Worm (Caenorhabditis elegans) whole organism, L4 larva: ENCODE data around the gene F02E11.7.

ENCODE experiments used
- F37D6.2 ChIP-seq: sonication (generic microtip); optimal IDR thresholded peaks from 2 replicates; lab custom pipeline; 2016; ENCODE audit warnings: mild to moderate bottlenecking, missing genetic modification characterization, missing compliant biosample characterization
- F44E2.7 ChIP-seq: fragments of 200-800 bp; sonication (Bioruptor generic); IDR thresholded peaks from 2 replicates; pipeline ENCODE4 v2.1.2; 2022; ENCODE audit warnings: missing genetic modification characterization, missing compliant biosample characterization
- Y75B8A.6 ChIP-seq: fragments of 200-800 bp; sonication (Bioruptor generic); IDR thresholded peaks from 2 replicates; pipeline ENCODE4 v1.3.6; 2022; ENCODE audit warnings: missing genetic modification reagents, missing genetic modification characterization, missing compliant biosample characterization
- ZK546.5 ChIP-seq, 2 experiments: sonication (generic microtip); optimal IDR thresholded peaks; 2 replicates each; lab custom pipeline; 2017; ENCODE audit warnings: missing biosample characterization in 2 of 2, missing genetic modification characterization in 2 of 2
- aha-1 ChIP-seq: fragments of 150-350 bp; peaks from one replicate; lab custom pipeline; 2014; ENCODE audit warnings: missing biosample characterization, missing genetic modification characterization
- aly-2 ChIP-seq: sonication (generic microtip); optimal IDR thresholded peaks from 2 replicates; lab custom pipeline; 2018; ENCODE audit warnings: missing biosample characterization, missing genetic modification characterization
- ceh-44 ChIP-seq: fragments of 200-800 bp; sonication (Bioruptor generic); IDR thresholded peaks from 2 replicates; pipeline ENCODE4 v1.3.6; 2022; ENCODE audit warnings: missing genetic modification reagents, missing genetic modification characterization, missing compliant biosample characterization
- ces-1 ChIP-seq: fragments of 150-350 bp; sonication (generic microtip); optimal IDR thresholded peaks from 4 replicates; lab custom pipeline; 2014; ENCODE audit warnings: missing biosample characterization, missing genetic modification reagents, missing genetic modification characterization
- cey-2 ChIP-seq: sonication (generic microtip); optimal IDR thresholded peaks from 3 replicates; lab custom pipeline; 2017; ENCODE audit warnings: missing genetic modification characterization, mild to moderate bottlenecking, missing compliant biosample characterization, antibody characterized with exemption, borderline replicate concordance; ENCODE audit not compliant: insufficient read depth
- daf-16 ChIP-seq, 3 experiments: sonication (generic microtip); optimal IDR thresholded peaks; 2 replicates each; lab custom pipeline; 2016 to 2017; ENCODE audit warnings: missing genetic modification characterization in 3 of 3, missing genetic modification reagents in 3 of 3, mild to moderate bottlenecking in 2 of 3, missing compliant biosample characterization in 2 of 3, missing biosample characterization in 1 of 3, moderate library complexity in 1 of 3
- daf-8 ChIP-seq: fragments of 200-800 bp; sonication (Bioruptor generic); IDR thresholded peaks from 2 replicates; pipeline ENCODE4 v1.3.6; 2022; ENCODE audit warnings: missing genetic modification characterization, missing compliant biosample characterization
- dmd-6 ChIP-seq: fragments of 200-800 bp; sonication (Bioruptor generic); IDR thresholded peaks from 2 replicates; pipeline ENCODE4 v1.3.6; 2022; ENCODE audit warnings: missing genetic modification reagents, missing genetic modification characterization, missing compliant biosample characterization
- dpl-1 ChIP-seq: fragments of 150-350 bp; optimal IDR thresholded peaks from 2 replicates; lab custom pipeline; 2014; ENCODE audit warnings: missing biosample characterization, missing genetic modification reagents, missing genetic modification characterization
- dve-1 ChIP-seq: sonication (generic microtip); optimal IDR thresholded peaks from 2 replicates; lab custom pipeline; 2017; ENCODE audit warnings: antibody characterized with exemption, mild to moderate bottlenecking, missing genetic modification characterization, missing compliant biosample characterization; ENCODE audit not compliant: insufficient read depth
- egl-43 ChIP-seq: fragments of 200-800 bp; sonication (Bioruptor generic); IDR thresholded peaks from 2 replicates; pipeline ENCODE4 v1.3.6; 2022; ENCODE audit warnings: missing genetic modification reagents, missing genetic modification characterization, missing compliant biosample characterization
- gei-8 ChIP-seq: fragments of 200-800 bp; sonication (Bioruptor generic); optimal IDR thresholded peaks from 2 replicates; lab custom pipeline; 2018; ENCODE audit warnings: mild to moderate bottlenecking, missing genetic modification characterization, missing compliant biosample characterization
- hlh-11 ChIP-seq: fragments of 200-800 bp; sonication (Bioruptor generic); optimal IDR thresholded peaks from 2 replicates; lab custom pipeline; 2018; ENCODE audit warnings: mild to moderate bottlenecking, missing genetic modification characterization, missing compliant biosample characterization
- jun-1 ChIP-seq: fragments of 150-350 bp; optimal IDR thresholded peaks from 2 replicates; lab custom pipeline; 2014; ENCODE audit warnings: missing biosample characterization, missing genetic modification reagents, missing genetic modification characterization
- lin-1 ChIP-seq: fragments of 200-800 bp; sonication (Bioruptor generic); IDR thresholded peaks from 2 replicates; pipeline ENCODE4 v1.3.6; 2022; ENCODE audit warnings: missing genetic modification reagents, missing genetic modification characterization, missing compliant biosample characterization
- lin-13 ChIP-seq: fragments of 150-350 bp; optimal IDR thresholded peaks from 2 replicates; lab custom pipeline; 2014; ENCODE audit warnings: missing biosample characterization, missing genetic modification reagents, missing genetic modification characterization
- lin-15B ChIP-seq: fragments of 150-350 bp; sonication (generic microtip); optimal IDR thresholded peaks from 3 replicates; lab custom pipeline; 2014; ENCODE audit warnings: missing biosample characterization, missing genetic modification characterization
- lin-29 ChIP-seq: fragments of 200-800 bp; sonication (Bioruptor generic); IDR thresholded peaks from 2 replicates; pipeline ENCODE4 v1.3.6; 2022; ENCODE audit warnings: missing genetic modification reagents, missing genetic modification characterization, missing compliant biosample characterization
- lin-38 ChIP-seq: fragments of 200-800 bp; sonication (Bioruptor generic); IDR thresholded peaks from 2 replicates; pipeline ENCODE4 v1.3.6; 2022; ENCODE audit warnings: missing genetic modification reagents, missing genetic modification characterization, missing compliant biosample characterization
- madf-5 ChIP-seq, 2 experiments: fragments of 200-800 bp; sonication (Bioruptor generic); IDR thresholded peaks; 2 replicates each; pipeline ENCODE4 v1.3.6; 2022; ENCODE audit warnings: missing compliant biosample characterization in 2 of 2, missing genetic modification characterization in 2 of 2
- nhr-11 ChIP-seq: fragments of 150-350 bp; optimal IDR thresholded peaks from 2 replicates; lab custom pipeline; 2014; ENCODE audit warnings: missing biosample characterization, missing genetic modification characterization
- nhr-237 ChIP-seq: sonication (generic microtip); optimal IDR thresholded peaks from 2 replicates; lab custom pipeline; 2017; ENCODE audit warnings: missing biosample characterization, missing genetic modification characterization
- nhr-28 ChIP-seq: fragments of 150-350 bp; optimal IDR thresholded peaks from 2 replicates; lab custom pipeline; 2014; ENCODE audit warnings: missing biosample characterization, missing genetic modification characterization
- nhr-77 ChIP-seq: fragments of 150-350 bp; optimal IDR thresholded peaks from 2 replicates; lab custom pipeline; 2014; ENCODE audit warnings: missing biosample characterization, missing genetic modification characterization
- php-3 ChIP-seq: fragments of 200-800 bp; sonication (Bioruptor generic); IDR thresholded peaks from 2 replicates; pipeline ENCODE4 v1.3.6; 2022; ENCODE audit warnings: missing genetic modification reagents, missing genetic modification characterization, missing compliant biosample characterization
- pqm-1 ChIP-seq: sonication (generic microtip); optimal IDR thresholded peaks from 2 replicates; lab custom pipeline; 2017; ENCODE audit warnings: missing biosample characterization, missing genetic modification characterization
- rbr-2 ChIP-seq: sonication (generic microtip); optimal IDR thresholded peaks from 2 replicates; lab custom pipeline; 2016; ENCODE audit warnings: missing genotype, missing genetic modification characterization, missing compliant biosample characterization
- sdz-12 ChIP-seq: fragments of 200-800 bp; sonication (Bioruptor generic); optimal IDR thresholded peaks from 2 replicates; lab custom pipeline; 2018; ENCODE audit warnings: mild to moderate bottlenecking, missing genetic modification characterization, missing compliant biosample characterization
- skn-1 ChIP-seq: fragments of 150-350 bp; optimal IDR thresholded peaks from 2 replicates; lab custom pipeline; 2014; ENCODE audit warnings: missing biosample characterization, missing genetic modification characterization
- spr-3 ChIP-seq: fragments of 200-800 bp; sonication (Bioruptor generic); optimal IDR thresholded peaks from 2 replicates; lab custom pipeline; 2018; ENCODE audit warnings: mild to moderate bottlenecking, missing genetic modification characterization, missing compliant biosample characterization
- unc-39 ChIP-seq: sonication (generic microtip); optimal IDR thresholded peaks from 2 replicates; lab custom pipeline; 2017; ENCODE audit warnings: missing biosample characterization, missing genetic modification characterization
- vab-7 ChIP-seq: fragments of 200-800 bp; sonication (Bioruptor generic); IDR thresholded peaks from 2 replicates; pipeline ENCODE4 v1.3.6; 2022; ENCODE audit warnings: missing genetic modification reagents, missing genetic modification characterization, missing compliant biosample characterization
- zip-2 ChIP-seq: fragments of 150-350 bp; optimal IDR thresholded peaks from 2 replicates; lab custom pipeline; 2014; ENCODE audit warnings: missing biosample characterization, missing genetic modification characterization
- ztf-7 ChIP-seq: fragments of 150-350 bp; optimal IDR thresholded peaks from 2 replicates; lab custom pipeline; 2014; ENCODE audit warnings: missing biosample characterization, missing genetic modification characterization

Gene F02E11.7

DNA sequence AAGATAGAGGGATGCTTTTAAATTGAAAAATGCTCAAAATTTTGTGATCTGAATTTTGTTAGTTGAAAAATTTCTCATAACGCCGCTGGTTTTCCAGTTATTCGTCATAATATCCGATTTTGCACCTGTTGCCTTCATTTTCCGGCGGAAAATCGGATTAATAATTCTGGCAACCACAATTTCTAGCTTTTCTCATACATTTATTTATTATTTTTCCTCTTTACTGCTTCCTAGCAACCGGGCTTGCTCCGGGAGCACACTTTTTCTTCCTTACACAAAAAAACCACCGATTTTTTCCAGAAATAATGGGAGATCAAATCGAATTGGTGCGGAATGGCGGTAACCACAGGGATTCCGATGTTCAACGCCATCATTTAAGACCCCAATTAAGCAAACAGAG is at the start of gene F02E11.7:
Gene F02E11.7, plus strand, starts transcription at position 301 of the 400 bp plus-strand sequence.
- TF ChIP-seq rbr-2 (tag; lab: Kevin White, UChicago) (no peak), jun-1 (tag; lab: Kevin White, UChicago) (no peak), dmd-6 (no peak), nhr-11 (tag; lab: Kevin White, UChicago) (no peak), spr-3 (GFP tag; lab: Kevin White, UChicago) (no peak), ces-1 (GFP tag; lab: Kevin White, UChicago) (no peak), lin-13 (GFP tag; lab: Kevin White, UChicago) (no peak), aly-2 (tag; lab: Kevin White, UChicago) (no peak), ztf-7 (tag; lab: Kevin White, UChicago) (no peak), lin-38 (GFP tag; lab: Robert Waterston, UW) (no peak), egl-43 (GFP tag; lab: Robert Waterston, UW) (no peak), zip-2 (tag; lab: Kevin White, UChicago) (no peak), nhr-28 (no peak)

- TF ChIP-seq nhr-237 (tag; lab: Kevin White, UChicago) (no peak), zip-2 (tag; lab: Kevin White, UChicago) (no peak), aha-1 (tag; lab: Kevin White, UChicago) (peak; percentile 21), F37D6.2 (tag; lab: Kevin White, UChicago) (no peak)
Measured at ce11 chrII:3220723-3221122, 46.7 kb upstream of the F02E11.7 start, which contains the start of gene ZC239.22. TSS of gene ZC239.22 (minus strand) at chrII:3220823.

DNA sequence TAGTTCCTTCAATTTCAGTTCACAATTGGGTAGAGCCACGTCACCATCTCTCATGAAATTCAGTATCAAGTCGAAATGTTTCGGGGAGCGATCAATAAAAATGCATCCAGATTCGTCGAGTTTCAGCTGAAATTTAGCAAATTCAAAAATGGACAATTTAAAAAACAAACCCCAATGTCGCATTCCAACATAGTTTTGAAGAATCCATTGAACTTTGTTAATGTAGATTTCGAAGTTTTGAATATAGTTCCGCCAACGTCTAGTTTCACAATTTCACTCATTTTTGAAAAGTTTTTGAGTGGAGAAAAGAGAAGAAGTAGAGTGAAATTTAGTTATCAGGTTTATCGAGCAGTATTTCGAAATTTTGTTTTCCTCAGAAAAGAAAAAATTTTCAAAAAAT is 45.7 kb upstream of the F02E11.7 start, which contains the start of gene ZC239.14:
Gene ZC239.14, minus strand, starts transcription at position 305 of the 400 bp plus-strand sequence.
- TF ChIP-seq daf-8 (no peak), F44E2.7 (GFP tag; lab: Robert Waterston, UW) (no peak), aha-1 (tag; lab: Kevin White, UChicago) (peak; percentile 91)

ce11 chrII:3222686-3223085 is 44.8 kb upstream of the F02E11.7 start, which contains the start of gene ZC239.13:
TSS of gene ZC239.13 (minus strand) at chrII:3222839.
- TF ChIP-seq pqm-1 (peak; percentile 26), madf-5 (GFP tag; IDR thresholded peaks at IDR 0.05; lab: Robert Waterston, UW) (no peak)

DNA sequence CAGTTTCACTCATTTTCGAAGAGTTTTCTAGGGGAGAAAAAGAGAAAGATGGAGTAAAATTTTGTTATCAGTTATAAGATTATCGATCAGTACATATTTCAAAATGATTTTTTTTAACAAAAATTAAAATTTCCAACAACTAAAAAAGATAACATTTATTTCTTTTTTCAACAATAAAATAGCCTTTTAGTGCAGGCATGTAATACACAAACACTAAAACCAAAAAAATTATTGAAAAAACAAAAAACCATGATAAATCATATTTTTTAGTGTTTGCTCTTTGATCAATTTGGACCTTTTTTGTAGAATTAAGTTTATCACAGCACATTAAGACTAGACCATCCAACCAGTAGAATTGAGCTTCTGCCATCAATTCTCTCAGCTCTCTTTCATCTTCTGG is 42.8 kb upstream of the F02E11.7 start, which contains the start of gene ZC239.15:
Gene ZC239.15, minus strand, starts transcription at position 101 of the 400 bp plus-strand sequence.
- TF ChIP-seq daf-16 (GFP tag; optimal IDR thresholded peaks at IDR 0.05; lab: Kevin White, UChicago) (no peak), daf-16 (tag; optimal IDR thresholded peaks at IDR 0.05; lab: Kevin White, UChicago) (peak; percentile 2), Y75B8A.6 (GFP tag; lab: Robert Waterston, UW) (no peak), daf-8 (no peak), aha-1 (tag; lab: Kevin White, UChicago) (peak; percentile 16), F44E2.7 (GFP tag; lab: Robert Waterston, UW) (no peak)

DNA sequence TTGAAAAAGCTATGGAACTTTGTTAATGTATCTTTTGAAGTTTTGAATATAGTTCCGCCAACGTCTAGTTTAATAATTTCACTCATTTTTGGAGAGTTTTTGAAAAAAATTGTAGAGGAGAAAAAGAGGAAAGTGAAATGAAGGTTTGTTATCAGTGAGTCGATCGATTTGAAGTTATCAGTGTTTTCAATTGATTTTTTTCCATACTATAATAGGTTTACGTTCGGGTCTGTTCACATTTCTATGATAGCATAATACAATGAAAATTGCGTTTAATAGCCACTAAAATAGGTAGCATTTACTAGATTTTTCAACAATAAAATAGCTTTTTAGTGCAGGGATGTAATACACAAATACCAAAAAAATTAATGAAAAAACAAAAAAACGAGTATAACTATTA is 42.3 kb upstream of the F02E11.7 start, which contains the start of gene ZC239.16:
Gene ZC239.16, minus strand, starts transcription at position 120 of the 400 bp plus-strand sequence.
- TF ChIP-seq daf-16 (GFP tag; optimal IDR thresholded peaks at IDR 0.05; lab: Kevin White, UChicago) (no peak), daf-16 (tag; optimal IDR thresholded peaks at IDR 0.05; lab: Kevin White, UChicago) (peak; percentile 61), lin-29 (GFP tag; lab: Robert Waterston, UW) (no peak), nhr-28 (peak; percentile 50), php-3 (peak; percentile 27; the same call in 1 of the 2 replicates), dmd-6 (0 out of 2 replicates have a peak, but pooled peaks have one; percentile 8), cey-2 (tag; lab: Kevin White, UChicago) (no peak), pqm-1 (peak; percentile 38), dve-1 (tag; lab: Kevin White, UChicago) (peak; percentile 23)

- TF ChIP-seq lin-1 (GFP tag; lab: Robert Waterston, UW) (no peak), ceh-44 (GFP tag; lab: Robert Waterston, UW) (no peak), unc-39 (tag; lab: Kevin White, UChicago) (no peak), lin-15B (tag; lab: Kevin White, UChicago) (no peak), spr-3 (GFP tag; lab: Kevin White, UChicago) (no peak), hlh-11 (tag; lab: Kevin White, UChicago) (no peak), nhr-77 (tag; lab: Kevin White, UChicago) (no peak), skn-1 (tag; lab: Kevin White, UChicago) (no peak), zip-2 (tag; lab: Kevin White, UChicago) (no peak), vab-7 (no peak), sdz-12 (GFP tag; lab: Kevin White, UChicago) (no peak), aly-2 (tag; lab: Kevin White, UChicago) (no peak), dpl-1 (no peak), nhr-237 (tag; lab: Kevin White, UChicago) (no peak), ZK546.5 (tag; optimal IDR thresholded peaks at IDR 0.05; lab: Kevin White, UChicago) (no peak), gei-8 (no peak), dve-1 (tag; lab: Kevin White, UChicago) (no peak)
Measured at ce11 chrII:3225780-3226179, 41.7 kb upstream of the F02E11.7 start, which contains the start of gene ZC239.17. TSS of gene ZC239.17 (minus strand) at chrII:3225880.
